Worm (Caenorhabditis elegans): ENCODE data around the gene T25C12.3.
A peak's percentile ranks its signal among the peaks of the same experiment; 100 is the strongest.

T25C12.3 gene

ce11 chrX:11479321-11479863, 20.4 kb downstream of the T25C12.3 start:
- peak in 1 of 6 experiments; percentile 73 for TF ChIP-seq elt-3 (tag; optimal IDR thresholded peaks at IDR 0.05)
- peak; percentile 90 for TF ChIP-seq lin-14 (GFP tag; optimal IDR thresholded peaks at IDR 0.05)
- no peak for TF ChIP-seq hlh-17 (GFP tag; optimal IDR thresholded peaks at IDR 0.05; ENCODE audit: borderline replicate concordance)
- peak; percentile 38 for TF ChIP-seq skn-1 (tag; optimal IDR thresholded peaks at IDR 0.05)
- peak; percentile 9 for TF ChIP-seq mep-1 (tag; optimal IDR thresholded peaks at IDR 0.05)
- peak; percentile 55 for TF ChIP-seq nhr-85 (tag)
- peak in 1 of 2 experiments; percentile 9 for TF ChIP-seq lin-35 (GFP tag; optimal IDR thresholded peaks at IDR 0.05)
- TF ChIP-seq ceh-90 (tag; optimal IDR thresholded peaks at IDR 0.05) = no peak
- peak; percentile 44 for TF ChIP-seq blmp-1 (tag; optimal IDR thresholded peaks at IDR 0.05)

- TF ChIP-seq mdl-1 (tag; optimal IDR thresholded peaks at IDR 0.05) (peak in 1 of 2 experiments; percentile 6), ceh-88 (GFP tag; IDR thresholded peaks at IDR 0.05) (no peak), pag-3 (tag; optimal IDR thresholded peaks at IDR 0.05; ENCODE audit: borderline replicate concordance, insufficient read depth) (no peak), lin-14 (GFP tag; optimal IDR thresholded peaks at IDR 0.05) (peak; percentile 48), lin-39 (tag; optimal IDR thresholded peaks at IDR 0.05) (no peak), mab-9 (GFP tag; IDR thresholded peaks at IDR 0.05) (no peak), mep-1 (tag; optimal IDR thresholded peaks at IDR 0.05) (peak; percentile 2)
Measured at ce11 chrX:11478758-11479157, 21.0 kb downstream of the T25C12.3 start.

ce11 chrX:11477748-11478147, 22.1 kb downstream of the T25C12.3 start:
- TF ChIP-seq elt-3 (tag; optimal IDR thresholded peaks at IDR 0.05) (no peak), lin-14 (GFP tag; optimal IDR thresholded peaks at IDR 0.05) (peak; percentile 82), dsc-1 (tag; optimal IDR thresholded peaks at IDR 0.05) (no peak), ceh-82 (tag; optimal IDR thresholded peaks at IDR 0.05) (no peak), mdl-1 (tag; optimal IDR thresholded peaks at IDR 0.05) (no peak), lir-3 (tag; optimal IDR thresholded peaks at IDR 0.05; ENCODE audit: poor library complexity) (no peak), dpl-1 (GFP tag; optimal IDR thresholded peaks at IDR 0.05) (no peak), ceh-88 (GFP tag; IDR thresholded peaks at IDR 0.05) (no peak), grh-1 (GFP tag; IDR thresholded peaks at IDR 0.05) (0 out of 2 replicates have a peak, but pooled peaks have one; percentile 7), blmp-1 (tag; optimal IDR thresholded peaks at IDR 0.05) (no peak), nhr-77 (tag; optimal IDR thresholded peaks at IDR 0.05) (no peak), skn-1 (tag; optimal IDR thresholded peaks at IDR 0.05) (no peak), vab-15 (tag; optimal IDR thresholded peaks at IDR 0.05) (no peak)

ce11 chrX:11475780-11476179, 24.0 kb downstream of the T25C12.3 start:
- TF ChIP-seq swsn-7 (tag; optimal IDR thresholded peaks at IDR 0.05) = no peak
- no peak for TF ChIP-seq C34B4.2 (tag; optimal IDR thresholded peaks at IDR 0.05)
- TF ChIP-seq zip-4 (GFP tag; optimal IDR thresholded peaks at IDR 0.05) = no peak
- peak; percentile 88 for TF ChIP-seq lin-14 (GFP tag; optimal IDR thresholded peaks at IDR 0.05)

- TF ChIP-seq fkh-10 (GFP tag; optimal IDR thresholded peaks at IDR 0.05) (peak; percentile 46), pqm-1 (tag; optimal IDR thresholded peaks at IDR 0.05) (no peak), ces-1 (GFP tag; optimal IDR thresholded peaks at IDR 0.05) (no peak), lsy-2 (tag; optimal IDR thresholded peaks at IDR 0.05) (peak in 1 of 2 experiments; percentile 17), lin-14 (GFP tag; optimal IDR thresholded peaks at IDR 0.05) (peak; percentile 79), nhr-84 (tag; optimal IDR thresholded peaks at IDR 0.05) (no peak), snu-23 (GFP tag; optimal IDR thresholded peaks at IDR 0.05) (peak; percentile 18), grh-1 (GFP tag; IDR thresholded peaks at IDR 0.05) (no peak), ceh-82 (tag; optimal IDR thresholded peaks at IDR 0.05) (peak in 1 of 3 experiments; percentile 9), ztf-4 (tag; optimal IDR thresholded peaks at IDR 0.05) (no peak), mep-1 (tag; optimal IDR thresholded peaks at IDR 0.05) (peak; percentile 0), swsn-7 (tag; optimal IDR thresholded peaks at IDR 0.05) (peak; percentile 3), unc-130 (tag; optimal IDR thresholded peaks at IDR 0.05) (peak; percentile 53), egl-13 (tag; optimal IDR thresholded peaks at IDR 0.05) (no peak), rnt-1 (tag; optimal IDR thresholded peaks at IDR 0.05) (peak; percentile 62), ets-5 (GFP tag; IDR thresholded peaks at IDR 0.05) (no peak), ceh-90 (tag; optimal IDR thresholded peaks at IDR 0.05) (no peak), pag-3 (tag; optimal IDR thresholded peaks at IDR 0.05; ENCODE audit: borderline replicate concordance, insufficient read depth) (no peak), nhr-71 (tag; optimal IDR thresholded peaks at IDR 0.05) (peak; percentile 73), fos-1 (tag; optimal IDR thresholded peaks at IDR 0.05) (no peak), nhr-12 (tag; optimal IDR thresholded peaks at IDR 0.05) (no peak), lir-3 (tag; optimal IDR thresholded peaks at IDR 0.05; ENCODE audit: poor library complexity) (no peak), aly-2 (tag; optimal IDR thresholded peaks at IDR 0.05) (no peak), vab-15 (tag; optimal IDR thresholded peaks at IDR 0.05) (no peak), egl-27 (tag; optimal IDR thresholded peaks at IDR 0.05) (no peak)
Measured at ce11 chrX:11474605-11475385, 25.0 kb downstream of the T25C12.3 start.
